Fruit fly (Drosophila melanogaster) whole organism, embryonic: ENCODE results near the gene Atx-1.

Experiments
- Abd-B ChIP-seq: fragments of 200-800 bp; sonication (Bioruptor generic); optimal IDR thresholded peaks from 2 replicates; lab custom pipeline; 2018; ENCODE audit warnings: missing biosample characterization, mild to moderate bottlenecking, missing genetic modification characterization, moderate library complexity
- C15 ChIP-seq: fragments of 200-800 bp; sonication (Bioruptor generic); IDR thresholded peaks from 3 replicates; pipeline ENCODE4 v1.3.6; 2022; ENCODE audit warnings: missing biosample characterization, missing genetic modification characterization
- CG10209 ChIP-seq: fragments of 200-800 bp; sonication (Bioruptor generic); optimal IDR thresholded peaks from 3 replicates; lab custom pipeline; 2017; ENCODE audit warnings: missing biosample characterization, mild to moderate bottlenecking, missing genetic modification characterization, missing genetic modification reagents
- CG10543 ChIP-seq: fragments of 200-800 bp; sonication (Bioruptor generic); optimal IDR thresholded peaks from 3 replicates; lab custom pipeline; 2017; ENCODE audit warnings: missing biosample characterization, mild to moderate bottlenecking, missing genetic modification characterization, moderate library complexity
- CG10979 ChIP-seq: fragments of 200-800 bp; sonication (Bioruptor generic); optimal IDR thresholded peaks from 2 replicates; lab custom pipeline; 2018; ENCODE audit warnings: missing biosample characterization, mild to moderate bottlenecking, missing genetic modification characterization, moderate library complexity
- CG12155 ChIP-seq: fragments of 200-800 bp; sonication (Bioruptor generic); optimal IDR thresholded peaks from 3 replicates; lab custom pipeline; 2016; ENCODE audit warnings: missing biosample characterization, missing genetic modification characterization
- CG12299 ChIP-seq: fragments of 200-800 bp; sonication (Bioruptor generic); optimal IDR thresholded peaks from 2 replicates; lab custom pipeline; 2018; ENCODE audit warnings: missing biosample characterization, mild to moderate bottlenecking, missing genetic modification characterization
- CG12942 ChIP-seq: fragments of 200-800 bp; sonication (Bioruptor generic); optimal IDR thresholded peaks from 3 replicates; lab custom pipeline; 2016; ENCODE audit warnings: missing biosample characterization, missing genetic modification characterization
- CG13287 ChIP-seq: fragments of 200-800 bp; sonication (Bioruptor generic); IDR thresholded peaks from 2 replicates; pipeline ENCODE4 v1.3.6; 2022; ENCODE audit warnings: missing biosample characterization, missing genetic modification characterization; ENCODE audit not compliant: partially characterized antibody
- CG16863 ChIP-seq: fragments of 200-800 bp; sonication (Bioruptor generic); optimal IDR thresholded peaks from 3 replicates; lab custom pipeline; 2016; ENCODE audit warnings: missing biosample characterization, missing genetic modification characterization
- CG18476 ChIP-seq: fragments of 200-800 bp; sonication (Bioruptor generic); optimal IDR thresholded peaks from 2 replicates; lab custom pipeline; 2016; ENCODE audit warnings: missing biosample characterization, mild to moderate bottlenecking, missing genetic modification characterization
- CG2889 ChIP-seq: fragments of 200-800 bp; sonication (Bioruptor generic); IDR thresholded peaks from 3 replicates; pipeline ENCODE4 v1.3.6; 2022; ENCODE audit warnings: missing biosample characterization, missing genetic modification characterization
- CG32767 ChIP-seq: fragments of 200-800 bp; sonication (Bioruptor generic); IDR thresholded peaks from 2 replicates; pipeline ENCODE4 v1.3.6; 2022; ENCODE audit warnings: missing biosample characterization, missing genetic modification characterization
- CG3847 ChIP-seq: fragments of 200-800 bp; sonication (Bioruptor generic); IDR thresholded peaks from 2 replicates; pipeline ENCODE4 v1.3.6; 2022; ENCODE audit warnings: missing biosample characterization, missing genetic modification characterization
- CG42726 ChIP-seq: fragments of 200-800 bp; sonication (Bioruptor generic); IDR thresholded peaks from 2 replicates; pipeline ENCODE4 v1.3.6; 2022; ENCODE audit warnings: missing biosample characterization, missing genetic modification characterization; ENCODE audit not compliant: partially characterized antibody
- CG6683 ChIP-seq: fragments of 200-800 bp; sonication (Bioruptor generic); optimal IDR thresholded peaks from 2 replicates; lab custom pipeline; 2017; ENCODE audit warnings: missing biosample characterization, mild to moderate bottlenecking, missing genetic modification characterization, missing genetic modification reagents
- CG7839 ChIP-seq: fragments of 200-800 bp; sonication (Bioruptor generic); optimal IDR thresholded peaks from 3 replicates; lab custom pipeline; 2018; ENCODE audit warnings: missing biosample characterization, mild to moderate bottlenecking, missing genetic modification characterization, moderate library complexity
- CG9797 ChIP-seq: fragments of 200-800 bp; sonication (Bioruptor generic); optimal IDR thresholded peaks from 3 replicates; lab custom pipeline; 2018; ENCODE audit warnings: missing biosample characterization, mild to moderate bottlenecking, missing genetic modification characterization
- Dek ChIP-seq: fragments of 200-800 bp; sonication (Bioruptor generic); optimal IDR thresholded peaks from 3 replicates; lab custom pipeline; 2019; ENCODE audit warnings: missing biosample characterization, mild to moderate bottlenecking, missing genetic modification characterization, moderate library complexity
- Dip2 ChIP-seq: fragments of 200-800 bp; sonication (Bioruptor generic); IDR thresholded peaks from 2 replicates; pipeline ENCODE4 v1.3.6; 2022; ENCODE audit warnings: missing biosample characterization, missing genetic modification characterization
- Dip3 ChIP-seq: fragments of 200-800 bp; sonication (Bioruptor generic); optimal IDR thresholded peaks from 3 replicates; lab custom pipeline; 2016; ENCODE audit warnings: missing biosample characterization, missing genetic modification characterization
- Dll ChIP-seq: fragments of 200-800 bp; sonication (Bioruptor generic); IDR thresholded peaks from 4 replicates; pipeline ENCODE4 v1.3.6; 2022; ENCODE audit warnings: missing biosample characterization, missing genetic modification characterization; ENCODE audit not compliant: partially characterized antibody
- Eip74EF ChIP-seq, 2 experiments: fragments of 200-800 bp in 1 of 2; fragments of >200 bp in 1 of 2; sonication (Bioruptor generic) in 1 of 2; optimal IDR thresholded peaks; 2 replicates each; lab custom pipeline; 2017 to 2019; ENCODE audit warnings: missing biosample characterization in 2 of 2, missing genetic modification characterization in 2 of 2, mild to moderate bottlenecking in 1 of 2, moderate library complexity in 1 of 2
- GATAe ChIP-seq: fragments of 200-800 bp; sonication (Bioruptor generic); conservative IDR thresholded peaks from 2 replicates; pipeline ENCODE4 v1.3.6; 2022; ENCODE audit warnings: missing biosample characterization, missing genetic modification characterization
- Gug ChIP-seq: fragments of 200-800 bp; sonication (Bioruptor generic); IDR thresholded peaks from 4 replicates; pipeline ENCODE4 v1.3.6; 2022; ENCODE audit warnings: missing biosample characterization, missing genetic modification characterization
- H2.0 ChIP-seq: fragments of 200-800 bp; sonication (Bioruptor generic); IDR thresholded peaks from 2 replicates; pipeline ENCODE4 v1.3.6; 2022; ENCODE audit warnings: missing biosample characterization, missing genetic modification characterization
- Kr ChIP-seq: fragments of 200-800 bp; sonication (Bioruptor generic); optimal IDR thresholded peaks from 2 replicates; lab custom pipeline; 2017; ENCODE audit warnings: missing biosample characterization, mild to moderate bottlenecking, missing genetic modification characterization
- NC2α ChIP-seq: fragments of 200-800 bp; sonication (Bioruptor generic); optimal IDR thresholded peaks from 2 replicates; lab custom pipeline; 2016; ENCODE audit warnings: missing biosample characterization, missing genetic modification characterization
- NFAT ChIP-seq: fragments of 200-800 bp; sonication (Bioruptor generic); IDR thresholded peaks from 2 replicates; pipeline ENCODE4 v1.3.6; 2022; ENCODE audit warnings: missing biosample characterization, missing genetic modification characterization
- PHDP ChIP-seq: fragments of 200-800 bp; sonication (Bioruptor generic); optimal IDR thresholded peaks from 3 replicates; lab custom pipeline; 2018; ENCODE audit warnings: missing biosample characterization, mild to moderate bottlenecking, missing genetic modification characterization, moderate library complexity
- Six4 ChIP-seq: fragments of 200-800 bp; sonication (Bioruptor generic); optimal IDR thresholded peaks from 2 replicates; lab custom pipeline; 2016; ENCODE audit warnings: missing biosample characterization, missing genetic modification characterization
- TFAM ChIP-seq: fragments of 200-800 bp; sonication (Bioruptor generic); optimal IDR thresholded peaks from 2 replicates; lab custom pipeline; 2017; ENCODE audit warnings: missing biosample characterization, missing genetic modification characterization, inconsistent platforms
- al ChIP-seq: fragments of 200-800 bp; sonication (Bioruptor generic); IDR thresholded peaks from 2 replicates; pipeline ENCODE4 v1.3.6; 2022; ENCODE audit warnings: missing biosample characterization, missing genetic modification characterization
- ase ChIP-seq: fragments of 200-800 bp; sonication (Bioruptor generic); IDR thresholded peaks from 3 replicates; pipeline ENCODE4 v1.3.6; 2022; ENCODE audit warnings: missing biosample characterization, missing genetic modification characterization
- eve ChIP-seq, 2 experiments: fragments of >200 bp; optimal IDR thresholded peaks; 2 replicates each; lab custom pipeline; 2017; ENCODE audit warnings: missing biosample characterization in 2 of 2, missing genetic modification characterization in 2 of 2
- eyg ChIP-seq: fragments of 200-800 bp; sonication (Bioruptor generic); optimal IDR thresholded peaks from 3 replicates; lab custom pipeline; 2016; ENCODE audit warnings: missing biosample characterization, missing genetic modification characterization
- fd102C ChIP-seq: fragments of 200-800 bp; sonication (Bioruptor generic); optimal IDR thresholded peaks from 2 replicates; lab custom pipeline; 2018; ENCODE audit warnings: missing biosample characterization, mild to moderate bottlenecking, missing genetic modification characterization, moderate library complexity
- h ChIP-seq: fragments of >200 bp; optimal IDR thresholded peaks from 2 replicates; lab custom pipeline; 2017
- nmo ChIP-seq: fragments of 200-800 bp; sonication (Bioruptor generic); optimal IDR thresholded peaks from 2 replicates; lab custom pipeline; 2018; ENCODE audit warnings: missing biosample characterization, mild to moderate bottlenecking, missing genetic modification characterization, moderate library complexity
- odd ChIP-seq: fragments of 200-800 bp; sonication (Bioruptor generic); optimal IDR thresholded peaks from 2 replicates; lab custom pipeline; 2017; ENCODE audit warnings: missing biosample characterization, mild to moderate bottlenecking, missing genetic modification characterization
- org-1 ChIP-seq: fragments of 200-800 bp; sonication (Bioruptor generic); optimal IDR thresholded peaks from 2 replicates; lab custom pipeline; 2017; ENCODE audit warnings: missing biosample characterization, missing genetic modification characterization
- pita ChIP-seq: fragments of 200-800 bp; sonication (Bioruptor generic); optimal IDR thresholded peaks from 2 replicates; lab custom pipeline; 2017; ENCODE audit warnings: missing biosample characterization, mild to moderate bottlenecking, missing genetic modification characterization
- salm ChIP-seq: fragments of 200-800 bp; sonication (Bioruptor generic); optimal IDR thresholded peaks from 2 replicates; lab custom pipeline; 2018; ENCODE audit warnings: missing biosample characterization, mild to moderate bottlenecking, missing genetic modification characterization
- so ChIP-seq: fragments of 200-800 bp; sonication (Bioruptor generic); IDR thresholded peaks from 3 replicates; pipeline ENCODE4 v1.3.6; 2022; ENCODE audit warnings: missing biosample characterization, missing genetic modification characterization
- tgo ChIP-seq: fragments of 200-800 bp; sonication (Bioruptor generic); IDR thresholded peaks from 3 replicates; pipeline ENCODE4 v1.3.6; 2022; ENCODE audit warnings: missing biosample characterization, missing genetic modification characterization
- tio ChIP-seq: fragments of 200-800 bp; sonication (Bioruptor generic); optimal IDR thresholded peaks from 2 replicates; lab custom pipeline; 2017; ENCODE audit warnings: missing biosample characterization, missing genetic modification characterization, inconsistent platforms
- trh ChIP-seq: fragments of 200-800 bp; sonication (Bioruptor generic); optimal IDR thresholded peaks from 2 replicates; lab custom pipeline; 2016; ENCODE audit warnings: missing biosample characterization, missing genetic modification characterization
- tup ChIP-seq: fragments of 200-800 bp; sonication (Bioruptor generic); optimal IDR thresholded peaks from 2 replicates; lab custom pipeline; 2016; ENCODE audit warnings: missing biosample characterization, mild to moderate bottlenecking, missing genetic modification characterization, moderate library complexity
- vfl ChIP-seq: fragments of 200-800 bp; sonication (Bioruptor generic); optimal IDR thresholded peaks from 2 replicates; lab custom pipeline; 2016; ENCODE audit warnings: missing biosample characterization, missing genetic modification characterization
- vvl ChIP-seq: fragments of 200-800 bp; sonication (Bioruptor generic); IDR thresholded peaks from 2 replicates; pipeline ENCODE4 v1.3.6; 2022; ENCODE audit warnings: missing biosample characterization, missing genetic modification characterization
- yki ChIP-seq: fragments of >200 bp; optimal IDR thresholded peaks from 3 replicates; lab custom pipeline; 2018

Gene Atx-1

DNA sequence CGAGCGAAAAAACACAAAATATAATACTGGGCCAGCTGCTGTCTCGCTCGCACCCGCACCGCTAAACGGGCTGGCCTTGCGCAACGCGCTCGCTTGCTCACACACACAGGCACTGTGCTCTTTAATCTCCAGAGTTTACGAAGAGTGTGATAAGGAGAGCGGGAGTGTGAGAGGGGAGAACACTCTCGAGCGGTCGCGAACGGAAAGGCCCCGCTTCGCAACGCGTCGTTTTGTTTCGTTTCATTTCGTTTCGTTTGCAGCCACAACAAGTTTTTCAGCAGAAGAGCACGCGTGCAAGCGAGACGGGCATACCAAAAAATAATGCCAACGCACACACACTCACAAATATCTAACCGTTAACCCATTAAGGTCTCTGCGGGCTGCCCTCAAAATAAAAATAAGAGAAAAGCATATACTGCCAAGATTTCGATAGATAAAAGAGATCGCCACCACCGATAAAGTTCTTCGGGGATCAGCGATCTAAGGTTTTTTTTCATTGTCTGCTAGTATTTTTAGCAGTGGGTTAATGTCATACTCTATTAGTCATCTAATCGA lies 38.6 kb downstream of the Atx-1 start (continued):
- peak; percentile 81 for TF ChIP-seq Kr (GFP tag; lab: Kevin White, UChicago)
- TF ChIP-seq GATAe, result no peak; the same call in 1 of the 2 replicates
- peak; percentile 67; the same call in 1 of the 3 replicates for TF ChIP-seq CG2889 (GFP tag; lab: Robert Waterston, UW)
- no peak for TF ChIP-seq CG16863 (GFP tag; lab: Kevin White, UChicago)
- peak; percentile 66; the same call in 2 of the 3 replicates for TF ChIP-seq so (GFP tag; lab: Robert Waterston, UW)
- TF ChIP-seq al (GFP tag; lab: Robert Waterston, UW), result peak; percentile 66
- TF ChIP-seq NC2α (GFP tag; lab: Kevin White, UChicago), result no peak
- TF ChIP-seq fd102C (GFP tag; lab: Kevin White, UChicago), result no peak
- no peak for TF ChIP-seq vfl (GFP tag; lab: Kevin White, UChicago)
- TF ChIP-seq tio (GFP tag; lab: Kevin White, UChicago), result no peak
- TF ChIP-seq org-1 (GFP tag; lab: Kevin White, UChicago), result peak; percentile 24
- TF ChIP-seq tup, result no peak
- TF ChIP-seq Gug (GFP tag; lab: Robert Waterston, UW), result peak; percentile 74; the same call in 3 of the 4 replicates
- no peak for TF ChIP-seq C15 (GFP tag; lab: Robert Waterston, UW)
- TF ChIP-seq NFAT (GFP tag; lab: Robert Waterston, UW), result peak; percentile 59; the same call in 1 of the 2 replicates
- TF ChIP-seq CG3847, result peak; percentile 48
- TF ChIP-seq Dek, result peak; percentile 67
- no peak for TF ChIP-seq CG10979 (tag; lab: Kevin White, UChicago)
- TF ChIP-seq CG10543 (GFP tag; lab: Kevin White, UChicago), result peak; percentile 97
- TF ChIP-seq CG6683, result no peak
- TF ChIP-seq Dll (GFP tag; lab: Robert Waterston, UW), result 0 out of 4 replicates have a peak, but pooled peaks have one; percentile 17
- no peak for TF ChIP-seq Eip74EF (GFP tag; optimal IDR thresholded peaks at IDR 0.05; lab: Kevin White, UChicago)
- TF ChIP-seq trh, result no peak
- TF ChIP-seq h (lab: Kevin White, UChicago), result no peak
- TF ChIP-seq CG7839 (tag; lab: Kevin White, UChicago), result peak; percentile 69
- TF ChIP-seq eyg, result peak; percentile 20
- no peak for TF ChIP-seq odd (GFP tag; lab: Kevin White, UChicago)
- no peak for TF ChIP-seq TFAM
- no peak for TF ChIP-seq ase (GFP tag; lab: Robert Waterston, UW)
- TF ChIP-seq Dip3 (GFP tag; lab: Kevin White, UChicago), result peak; percentile 79
- peak; percentile 48; the same call in 1 of the 2 replicates for TF ChIP-seq H2.0 (GFP tag; lab: Robert Waterston, UW)
- TF ChIP-seq nmo (GFP tag; lab: Kevin White, UChicago), result peak; percentile 52
- TF ChIP-seq CG12299 (tag; lab: Kevin White, UChicago), result no peak
- TF ChIP-seq tgo (GFP tag; lab: Robert Waterston, UW), result peak; percentile 68; the same call in 2 of the 3 replicates
- TF ChIP-seq CG13287, result peak; percentile 41; the same call in 1 of the 2 replicates
- peak; percentile 63 for TF ChIP-seq vvl (GFP tag; lab: Robert Waterston, UW)
- TF ChIP-seq CG18476 (GFP tag; lab: Kevin White, UChicago), result no peak
- TF ChIP-seq CG10209, result peak; percentile 54
- TF ChIP-seq CG12942 (GFP tag; lab: Kevin White, UChicago), result no peak
- TF ChIP-seq CG42726 (GFP tag; lab: Robert Waterston, UW), result no peak
- no peak for TF ChIP-seq pita
- TF ChIP-seq yki (lab: Kevin White, UChicago), result no peak
- TF ChIP-seq CG32767, result peak; percentile 62; the same call in 1 of the 2 replicates
- peak; percentile 6 for TF ChIP-seq PHDP (tag; lab: Kevin White, UChicago)
- no peak for TF ChIP-seq Dip2 (GFP tag; lab: Robert Waterston, UW)
- TF ChIP-seq CG12155 (GFP tag; lab: Kevin White, UChicago), result peak; percentile 29
- TF ChIP-seq Six4 (GFP tag; lab: Kevin White, UChicago), result no peak
- no peak for TF ChIP-seq eve (GFP tag; optimal IDR thresholded peaks at IDR 0.05; lab: Kevin White, UChicago)
- TF ChIP-seq salm (tag; lab: Kevin White, UChicago), result no peak
- TF ChIP-seq Abd-B (GFP tag; lab: Kevin White, UChicago), result peak; percentile 16
- no peak for TF ChIP-seq CG9797 (GFP tag; lab: Kevin White, UChicago)
